Fruit fly (Drosophila melanogaster) whole organism, prepupa: ENCODE measurements around the gene CG17564.

ENCODE experiments used
- CG11902 ChIP-seq: fragments of 200-800 bp; sonication (Bioruptor generic); optimal IDR thresholded peaks from 3 replicates; lab custom pipeline; 2016; ENCODE audit warnings: missing biosample characterization, missing genetic modification characterization
- CG15336 ChIP-seq: fragments of 200-800 bp; sonication (Bioruptor generic); IDR thresholded peaks from 2 replicates; pipeline ENCODE4 v1.3.6; 2022; ENCODE audit warnings: missing biosample characterization, missing genetic modification characterization
- CG16779 ChIP-seq: fragments of 200-800 bp; sonication (Bioruptor generic); optimal IDR thresholded peaks from 3 replicates; lab custom pipeline; 2017; ENCODE audit warnings: missing biosample characterization, mild to moderate bottlenecking, missing genetic modification characterization
- CG32006 ChIP-seq: fragments of 200-800 bp; sonication (Bioruptor generic); optimal IDR thresholded peaks from 3 replicates; lab custom pipeline; 2017; ENCODE audit warnings: missing biosample characterization, mild to moderate bottlenecking, missing genetic modification characterization
- CG34406 ChIP-seq: fragments of 200-800 bp; sonication (Bioruptor generic); optimal IDR thresholded peaks from 3 replicates; lab custom pipeline; 2016; ENCODE audit warnings: missing biosample characterization, missing genetic modification characterization
- CG3919 ChIP-seq: fragments of 200-800 bp; sonication (Bioruptor generic); optimal IDR thresholded peaks from 3 replicates; lab custom pipeline; 2016; ENCODE audit warnings: missing biosample characterization, missing genetic modification characterization
- CG6792 ChIP-seq: fragments of 200-800 bp; sonication (Bioruptor generic); optimal IDR thresholded peaks from 3 replicates; lab custom pipeline; 2016; ENCODE audit warnings: missing biosample characterization, missing genetic modification characterization
- CG6808 ChIP-seq: fragments of 200-800 bp; sonication (Bioruptor generic); optimal IDR thresholded peaks from 3 replicates; lab custom pipeline; 2017; ENCODE audit warnings: missing biosample characterization, missing genetic modification characterization, mild to moderate bottlenecking, moderate library complexity, missing genetic modification reagents
- CG7368 ChIP-seq: fragments of 200-800 bp; sonication (Bioruptor generic); optimal IDR thresholded peaks from 3 replicates; lab custom pipeline; 2016; ENCODE audit warnings: missing biosample characterization, missing genetic modification characterization
- CG8119 ChIP-seq: fragments of 200-800 bp; sonication (Bioruptor generic); IDR thresholded peaks from 3 replicates; pipeline ENCODE4 v1.3.6; 2022; ENCODE audit warnings: missing biosample characterization, missing genetic modification characterization
- Eip78C ChIP-seq: fragments of 200-800 bp; sonication (Bioruptor generic); peaks from one replicate; lab custom pipeline; 2016; ENCODE audit warnings: missing biosample characterization, missing genetic modification characterization
- Eip93F ChIP-seq: fragments of 200-800 bp; sonication (Bioruptor generic); optimal IDR thresholded peaks from 2 replicates; lab custom pipeline; 2016; ENCODE audit warnings: missing biosample characterization, mild to moderate bottlenecking, missing genetic modification characterization
- Ets21C ChIP-seq: fragments of 200-800 bp; sonication (Bioruptor generic); optimal IDR thresholded peaks from 3 replicates; lab custom pipeline; 2016; ENCODE audit warnings: missing biosample characterization, missing genetic modification characterization
- Ets96B ChIP-seq: fragments of 200-800 bp; optimal IDR thresholded peaks from 2 replicates; lab custom pipeline; 2019; ENCODE audit warnings: missing biosample characterization, mild to moderate bottlenecking, missing genetic modification characterization, moderate library complexity
- Gug ChIP-seq: fragments of 200-800 bp; sonication (Bioruptor generic); IDR thresholded peaks from 2 replicates; pipeline ENCODE4 v1.3.6; 2022; ENCODE audit warnings: missing biosample characterization, missing genetic modification characterization
- Hr39 ChIP-seq: fragments of 200-800 bp; sonication (Bioruptor generic); optimal IDR thresholded peaks from 2 replicates; lab custom pipeline; 2016; ENCODE audit warnings: missing biosample characterization, missing genetic modification characterization
- Hr4 ChIP-seq: fragments of 200-800 bp; sonication (Bioruptor generic); optimal IDR thresholded peaks from 3 replicates; lab custom pipeline; 2016; ENCODE audit warnings: missing biosample characterization, missing genetic modification characterization
- Met ChIP-seq: fragments of 200-800 bp; sonication (Bioruptor generic); optimal IDR thresholded peaks from 3 replicates; lab custom pipeline; 2016; ENCODE audit warnings: missing biosample characterization, missing genetic modification characterization
- OdsH ChIP-seq: fragments of 200-800 bp; sonication (Bioruptor generic); optimal IDR thresholded peaks from 3 replicates; lab custom pipeline; 2016; ENCODE audit warnings: missing biosample characterization, missing genetic modification characterization
- Sox15 ChIP-seq: fragments of 200-800 bp; sonication (Bioruptor generic); optimal IDR thresholded peaks from 3 replicates; lab custom pipeline; 2016; ENCODE audit warnings: missing biosample characterization, missing genetic modification characterization
- cyc ChIP-seq: fragments of 200-800 bp; sonication (Bioruptor generic); optimal IDR thresholded peaks from 3 replicates; lab custom pipeline; 2016; ENCODE audit warnings: missing biosample characterization, missing genetic modification characterization
- dac ChIP-seq: fragments of 200-800 bp; sonication (Bioruptor generic); optimal IDR thresholded peaks from 2 replicates; lab custom pipeline; 2017; ENCODE audit warnings: missing biosample characterization, mild to moderate bottlenecking, missing genetic modification characterization
- fd85E ChIP-seq: fragments of 200-800 bp; sonication (Bioruptor generic); optimal IDR thresholded peaks from 3 replicates; lab custom pipeline; 2016; ENCODE audit warnings: missing biosample characterization, missing genetic modification characterization
- fkh ChIP-seq: fragments of 200-800 bp; sonication (Bioruptor generic); optimal IDR thresholded peaks from 3 replicates; lab custom pipeline; 2017; ENCODE audit warnings: missing biosample characterization, mild to moderate bottlenecking, missing genetic modification characterization, moderate library complexity
- spab ChIP-seq: fragments of 200-800 bp; sonication (Bioruptor generic); optimal IDR thresholded peaks from 2 replicates; lab custom pipeline; 2017; ENCODE audit warnings: missing biosample characterization, mild to moderate bottlenecking, missing genetic modification characterization, missing genetic modification reagents
- svp ChIP-seq: fragments of 200-800 bp; sonication (Bioruptor generic); peaks from one replicate; lab custom pipeline; 2016; ENCODE audit warnings: missing biosample characterization, missing genetic modification characterization

Gene CG17564

DNA sequence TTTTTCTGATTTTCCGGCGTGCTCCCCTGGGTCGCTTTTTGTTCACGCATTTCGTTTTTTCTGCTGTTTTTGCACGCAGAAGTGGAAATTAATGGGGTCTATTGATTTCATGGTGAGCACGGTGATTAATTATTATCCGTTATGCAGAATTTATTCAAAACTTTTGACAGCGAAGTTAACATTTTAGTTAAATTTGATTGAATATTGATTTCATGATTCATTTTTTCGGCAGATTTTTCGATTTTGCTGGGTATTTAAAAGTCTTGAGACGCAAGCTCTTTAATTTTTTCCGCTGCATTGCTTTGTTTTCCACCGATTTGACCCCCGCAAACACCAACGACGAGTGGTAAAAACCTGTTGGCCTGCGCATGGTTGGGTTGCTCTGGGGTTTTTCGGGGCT is 47.3 kb downstream of the CG17564 start (continued):
- TF ChIP-seq CG11902 (GFP tag; lab: Kevin White, UChicago) (peak; percentile 15), fd85E (no peak), dac (GFP tag; lab: Kevin White, UChicago) (peak; percentile 23), Met (GFP tag; lab: Kevin White, UChicago) (peak; percentile 49), cyc (GFP tag; lab: Kevin White, UChicago) (peak; percentile 4), Hr39 (GFP tag; lab: Kevin White, UChicago) (peak; percentile 32), Eip78C (GFP tag; lab: Kevin White, UChicago) (peak; percentile 59), Sox15 (GFP tag; lab: Kevin White, UChicago) (no peak), fkh (GFP tag; lab: Kevin White, UChicago) (no peak), CG8119 (GFP tag; lab: Robert Waterston, UW) (peak; percentile 84), Eip93F (GFP tag; lab: Kevin White, UChicago) (no peak), spab (GFP tag; lab: Kevin White, UChicago) (no peak), CG15336 (GFP tag; lab: Robert Waterston, UW) (peak; percentile 88), OdsH (GFP tag; lab: Kevin White, UChicago) (peak; percentile 58), Hr4 (GFP tag; lab: Kevin White, UChicago) (peak; percentile 80), CG16779 (tag; lab: Kevin White, UChicago) (no peak), CG7368 (GFP tag; lab: Kevin White, UChicago) (peak; percentile 42), Ets96B (tag; lab: Kevin White, UChicago) (peak; percentile 37), CG32006 (GFP tag; lab: Kevin White, UChicago) (peak; percentile 75), CG6808 (GFP tag; lab: Kevin White, UChicago) (no peak), CG3919 (GFP tag; lab: Kevin White, UChicago) (peak; percentile 30), Ets21C (no peak), CG6792 (GFP tag; lab: Kevin White, UChicago) (peak; percentile 6), Gug (GFP tag; lab: Robert Waterston, UW) (peak; percentile 56), CG34406 (peak; percentile 24), svp (GFP tag; lab: Kevin White, UChicago) (peak; percentile 70)
